Fruit fly (Drosophila melanogaster): ENCODE results near the gene CG46430.

DNA sequence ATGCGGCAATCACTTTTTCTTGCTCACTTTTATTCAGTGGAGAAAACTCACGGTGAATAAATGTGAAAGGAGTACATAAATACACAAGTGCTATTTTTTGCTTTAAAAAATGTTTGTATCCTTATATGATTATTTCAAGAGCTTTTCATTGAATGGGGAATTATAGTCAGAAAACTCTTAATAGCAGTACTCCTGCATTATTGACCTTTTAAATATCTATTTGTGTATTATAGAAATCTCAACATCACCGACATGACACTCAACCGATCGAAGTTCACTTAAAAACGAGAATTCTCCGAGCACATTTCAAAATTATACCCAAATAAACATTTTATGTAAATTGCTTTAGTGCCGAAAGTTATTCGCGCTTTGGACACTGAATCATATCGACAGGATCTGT is 13.4 kb upstream of the CG46430 start, which contains the start of gene S-Lap3:
- no peak for TF ChIP-seq ss (GFP tag; optimal IDR thresholded peaks at IDR 0.05)
- TF ChIP-seq Sox102F (GFP tag; optimal IDR thresholded peaks at IDR 0.05) = no peak
- TF ChIP-seq CG6854 (GFP tag; optimal IDR thresholded peaks at IDR 0.05) = no peak
- no peak for TF ChIP-seq CG16779 (tag; optimal IDR thresholded peaks at IDR 0.05)
- TF ChIP-seq CG11762 (GFP tag; optimal IDR thresholded peaks at IDR 0.05; ENCODE audit: insufficient read depth) = no peak
- no peak for TF ChIP-seq CG6163 (GFP tag; IDR thresholded peaks at IDR 0.05)
- TF ChIP-seq Ets21C (GFP tag; optimal IDR thresholded peaks at IDR 0.05) = no peak
- no peak for TF ChIP-seq net (GFP tag; optimal IDR thresholded peaks at IDR 0.05)
- TF ChIP-seq dac (GFP tag; optimal IDR thresholded peaks at IDR 0.05) = no peak
- no peak for TF ChIP-seq fd85E (GFP tag; optimal IDR thresholded peaks at IDR 0.05)
- TF ChIP-seq fkh (GFP tag; optimal IDR thresholded peaks at IDR 0.05) = no peak
- TF ChIP-seq achi (GFP tag; optimal IDR thresholded peaks at IDR 0.05) = no peak
- no peak for TF ChIP-seq Hr39 (GFP tag; optimal IDR thresholded peaks at IDR 0.05)
- TF ChIP-seq CG10669 (GFP tag; optimal IDR thresholded peaks at IDR 0.05) = no peak

All from whole organism, prepupa.